Worm (Caenorhabditis elegans) whole organism, L3 larva: ENCODE data around the gene C50B8.4.

Experiments used
- ama-1 ChIP-seq: fragments of 150-350 bp; optimal IDR thresholded peaks from 2 replicates; lab custom pipeline; 2018
- ceh-82 ChIP-seq: fragments of 150-350 bp; optimal IDR thresholded peaks from 2 replicates; lab custom pipeline; 2014; ENCODE audit warnings: missing biosample characterization, missing genetic modification characterization
- ceh-9 ChIP-seq: sonication (generic microtip); optimal IDR thresholded peaks from 2 replicates; lab custom pipeline; 2018; ENCODE audit warnings: missing biosample characterization, missing genetic modification characterization
- fos-1 ChIP-seq: fragments of 150-350 bp; optimal IDR thresholded peaks from 2 replicates; lab custom pipeline; 2014; ENCODE audit warnings: missing biosample characterization, missing genetic modification characterization
- jun-1 ChIP-seq: fragments of 150-350 bp; optimal IDR thresholded peaks from 2 replicates; lab custom pipeline; 2014; ENCODE audit warnings: missing biosample characterization, missing genetic modification reagents, missing genetic modification characterization
- lin-39 ChIP-seq: fragments of 150-350 bp; optimal IDR thresholded peaks from 2 replicates; lab custom pipeline; 2018; ENCODE audit warnings: missing biosample characterization, missing genetic modification reagents, missing genetic modification characterization
- mdl-1 ChIP-seq: fragments of 150-350 bp; optimal IDR thresholded peaks from 2 replicates; lab custom pipeline; 2014; ENCODE audit warnings: missing biosample characterization, missing genetic modification characterization
- nfya-1 ChIP-seq: sonication (generic microtip); optimal IDR thresholded peaks from 2 replicates; lab custom pipeline; 2017; ENCODE audit warnings: missing genetic modification characterization, mild to moderate bottlenecking, missing compliant biosample characterization, antibody characterized with exemption, moderate library complexity; ENCODE audit not compliant: insufficient read depth
- nhr-237 ChIP-seq: fragments of 150-350 bp; optimal IDR thresholded peaks from 2 replicates; lab custom pipeline; 2014; ENCODE audit warnings: missing biosample characterization, missing genetic modification characterization
- nhr-77 ChIP-seq: fragments of 150-350 bp; optimal IDR thresholded peaks from 2 replicates; lab custom pipeline; 2014; ENCODE audit warnings: missing biosample characterization, missing genetic modification characterization
- pha-4 ChIP-seq: fragments of 150-350 bp; optimal IDR thresholded peaks from 2 replicates; lab custom pipeline; 2014; ENCODE audit warnings: missing biosample characterization, missing genetic modification reagents, missing genetic modification characterization
- unc-62 ChIP-seq: fragments of 150-350 bp; sonication (generic microtip); optimal IDR thresholded peaks from 4 replicates; lab custom pipeline; 2014; ENCODE audit warnings: missing biosample characterization, missing genetic modification reagents, missing genetic modification characterization
- ztf-11 ChIP-seq: fragments of 150-350 bp; optimal IDR thresholded peaks from 2 replicates; lab custom pipeline; 2014; ENCODE audit warnings: missing biosample characterization, missing genetic modification characterization

DNA sequence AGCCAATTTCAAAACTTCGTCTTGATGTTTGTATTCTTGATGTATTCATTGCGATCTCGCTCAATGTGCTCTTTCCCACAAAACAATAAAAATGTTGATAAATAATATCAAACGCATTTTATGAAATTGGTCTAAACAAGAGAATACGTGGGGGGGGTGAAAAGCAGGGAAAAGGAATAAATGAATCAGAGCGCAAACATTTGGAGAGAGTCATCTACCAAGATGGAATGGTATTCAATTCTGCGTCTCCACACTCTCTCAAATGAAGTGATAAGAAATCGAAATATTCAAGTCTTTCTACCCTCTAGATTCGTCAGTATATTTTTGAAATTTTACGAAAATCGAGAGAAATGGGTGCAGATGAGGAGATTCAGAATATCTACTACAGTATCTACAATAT, 8.9 kb downstream of the C50B8.4 start, which contains the start of gene C50B8.5:
- TF ChIP-seq lin-39 (tag; lab: Kevin White, UChicago) (no peak), nhr-237 (tag; lab: Kevin White, UChicago) (no peak), unc-62 (GFP tag; lab: Kevin White, UChicago) (no peak), ama-1 (no peak), jun-1 (tag; lab: Kevin White, UChicago) (no peak), ztf-11 (tag; lab: Kevin White, UChicago) (no peak), ceh-82 (tag; lab: Kevin White, UChicago) (no peak), ceh-9 (tag; lab: Kevin White, UChicago) (no peak), nfya-1 (tag; lab: Kevin White, UChicago) (no peak), fos-1 (tag; lab: Kevin White, UChicago) (no peak), pha-4 (tag; lab: Kevin White, UChicago) (peak; percentile 67), nhr-77 (tag; lab: Kevin White, UChicago) (no peak), mdl-1 (tag; lab: Kevin White, UChicago) (no peak)
